Worm (Caenorhabditis elegans) whole organism, L4/young adult: Measurements from ENCODE around the gene acdh-6.

Experiments
- W03F9.2 ChIP-seq: fragments of 150-350 bp; optimal IDR thresholded peaks from 2 replicates; lab custom pipeline; 2014; ENCODE audit warnings: missing biosample characterization, missing genetic modification characterization
- dao-5 ChIP-seq: sonication (generic microtip); optimal IDR thresholded peaks from 2 replicates; lab custom pipeline; 2016; ENCODE audit warnings: missing genotype, missing genetic modification characterization, moderate library complexity, missing compliant biosample characterization
- him-1 ChIP-seq: sonication (generic microtip); optimal IDR thresholded peaks from 2 replicates; lab custom pipeline; 2016; ENCODE audit warnings: missing genotype, missing genetic modification reagents, missing genetic modification characterization, missing compliant biosample characterization

DNA sequence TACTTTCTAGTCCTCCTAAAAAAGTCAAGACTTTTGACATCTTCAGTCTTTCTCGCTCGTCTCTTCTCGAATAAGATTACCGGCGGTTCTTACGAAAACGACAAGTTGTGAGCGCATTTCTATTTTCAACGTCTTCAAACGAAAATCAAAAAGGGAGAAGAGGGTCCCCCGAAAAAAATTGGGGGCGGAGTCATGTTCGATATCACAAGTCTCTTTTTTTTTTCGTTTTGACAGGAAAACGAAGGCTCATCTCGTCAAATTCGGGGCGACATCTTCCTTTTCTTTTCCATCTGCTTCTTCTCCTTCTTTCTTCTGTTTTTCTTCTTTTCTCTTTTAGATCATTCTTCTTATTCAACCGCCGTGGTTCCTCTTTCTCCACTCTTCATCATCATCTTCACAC, 27.0 kb upstream of the acdh-6 start:
- no peak for TF ChIP-seq dao-5 (tag; lab: Kevin White, UChicago)
- TF ChIP-seq W03F9.2 (tag; lab: Kevin White, UChicago) = no peak
- no peak for TF ChIP-seq him-1 (tag; lab: Kevin White, UChicago)
